Worm (Caenorhabditis elegans): Measurements from ENCODE around the gene hil-3.
A peak's percentile ranks its signal among the peaks of the same experiment; 100 is the strongest.

The hil-3 gene

DNA sequence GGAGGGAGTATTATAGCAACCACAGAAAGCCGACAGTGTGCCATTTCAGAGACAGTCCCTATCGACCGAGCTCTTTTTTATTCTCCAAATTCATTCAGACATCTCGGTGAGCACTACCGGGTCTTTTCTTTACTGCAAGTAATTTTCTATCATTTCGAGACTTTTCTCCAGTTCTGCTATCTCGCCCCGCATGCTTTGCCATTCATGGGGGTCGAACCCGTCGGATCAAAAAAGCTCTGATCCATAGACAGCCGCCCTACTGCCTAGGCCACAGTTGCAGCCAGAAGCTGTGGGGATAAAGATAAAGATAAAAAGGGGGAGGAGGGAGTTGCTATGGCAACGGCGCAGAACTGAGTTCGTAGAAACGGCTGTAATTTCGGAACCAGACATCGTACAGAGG is 7.6 kb upstream of the hil-3 start:
- TF ChIP-seq ceh-83 (GFP tag; optimal IDR thresholded peaks at IDR 0.05) (peak; percentile 56), ces-1 (GFP tag; optimal IDR thresholded peaks at IDR 0.05) (no peak)

DNA sequence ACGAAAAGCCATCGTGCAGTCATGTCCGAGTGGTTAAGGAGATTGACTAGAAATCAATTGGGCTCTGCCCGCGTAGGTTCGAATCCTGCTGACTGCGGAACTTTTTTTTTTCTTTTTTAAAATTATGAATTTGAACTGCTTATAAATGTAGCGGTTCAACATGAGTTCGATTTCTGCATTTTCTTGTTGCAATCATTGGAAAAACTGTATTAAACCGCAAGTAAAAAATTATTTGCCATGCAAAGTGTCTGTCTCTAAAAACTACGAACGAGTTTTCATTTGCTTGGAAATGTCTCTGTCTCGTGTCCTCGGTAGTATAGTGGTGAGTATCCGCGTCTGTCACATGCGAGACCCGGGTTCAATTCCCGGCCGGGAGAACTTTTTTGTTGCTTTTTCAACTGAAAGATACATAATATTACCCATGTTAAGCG is 3.5 kb upstream of the hil-3 start:
- TF ChIP-seq mep-1 (tag; optimal IDR thresholded peaks at IDR 0.05), result peak; percentile 12

DNA sequence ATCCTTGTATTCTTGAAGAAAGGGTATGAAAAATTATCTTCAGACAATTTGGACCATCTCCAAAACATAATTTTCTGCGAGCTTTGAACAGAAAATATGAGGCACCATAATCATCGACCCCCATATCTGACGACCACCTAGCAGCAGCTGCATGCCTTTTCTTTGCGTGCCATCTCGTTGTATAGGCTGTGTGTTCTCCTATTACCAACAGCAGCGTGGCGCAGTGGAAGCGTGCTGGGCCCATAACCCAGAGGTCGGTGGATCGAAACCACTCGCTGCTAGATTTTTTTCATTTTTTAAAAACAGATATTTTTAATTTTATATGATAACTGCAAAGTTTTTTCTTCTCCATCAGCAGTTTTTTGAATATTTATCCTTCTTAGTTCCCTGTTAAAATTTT is 3.0 kb upstream of the hil-3 start:
- TF ChIP-seq tbx-8 (GFP tag; optimal IDR thresholded peaks at IDR 0.05) (peak; percentile 79), hlh-1 (tag; optimal IDR thresholded peaks at IDR 0.05) (no peak), pha-4 (tag; optimal IDR thresholded peaks at IDR 0.05) (peak; percentile 66), cnd-1 (tag; optimal IDR thresholded peaks at IDR 0.05) (peak; percentile 87), flh-1 (GFP tag; optimal IDR thresholded peaks at IDR 0.05) (peak; percentile 65), nhr-12 (tag; optimal IDR thresholded peaks at IDR 0.05) (no peak), nhr-2 (tag; optimal IDR thresholded peaks at IDR 0.05) (no peak), drap-1 (GFP tag; optimal IDR thresholded peaks at IDR 0.05) (peak; percentile 87), lin-32 (GFP tag; optimal IDR thresholded peaks at IDR 0.05) (peak; percentile 71), ceh-43 (GFP tag; optimal IDR thresholded peaks at IDR 0.05) (peak; percentile 85), nhr-76 (tag; optimal IDR thresholded peaks at IDR 0.05) (no peak), lsy-2 (tag; optimal IDR thresholded peaks at IDR 0.05) (no peak), lin-13 (tag; optimal IDR thresholded peaks at IDR 0.05) (peak; percentile 76), mep-1 (tag; optimal IDR thresholded peaks at IDR 0.05) (peak; percentile 4), ces-1 (GFP tag; optimal IDR thresholded peaks at IDR 0.05) (peak; percentile 5), sem-2 (GFP tag; optimal IDR thresholded peaks at IDR 0.05) (peak; percentile 86), unc-39 (tag; optimal IDR thresholded peaks at IDR 0.05) (no peak), snpc-4 (tag; optimal IDR thresholded peaks at IDR 0.05) (no peak), mls-2 (tag; optimal IDR thresholded peaks at IDR 0.05) (peak; percentile 92), ztf-11 (tag; optimal IDR thresholded peaks at IDR 0.05) (peak; percentile 19), nhr-237 (tag; optimal IDR thresholded peaks at IDR 0.05) (no peak), ham-2 (GFP tag; optimal IDR thresholded peaks at IDR 0.05) (peak; percentile 67), ceh-39 (tag; optimal IDR thresholded peaks at IDR 0.05) (no peak), nhr-28 (tag; optimal IDR thresholded peaks at IDR 0.05) (no peak), mab-5 (tag; optimal IDR thresholded peaks at IDR 0.05) (no peak), M03D4.4 (tag; optimal IDR thresholded peaks at IDR 0.05) (peak; percentile 91), elt-3 (tag; optimal IDR thresholded peaks at IDR 0.05) (no peak), unc-120 (tag; optimal IDR thresholded peaks at IDR 0.05; ENCODE audit: poor library complexity, severe bottlenecking) (peak; percentile 50), unc-62 (GFP tag; optimal IDR thresholded peaks at IDR 0.05) (no peak), bed-3 (GFP tag; optimal IDR thresholded peaks at IDR 0.05) (peak; percentile 85), sptf-1 (tag; optimal IDR thresholded peaks at IDR 0.05) (peak; percentile 94), zip-8 (tag; optimal IDR thresholded peaks at IDR 0.05) (no peak), ceh-83 (GFP tag; optimal IDR thresholded peaks at IDR 0.05) (peak; percentile 91), blmp-1 (tag; optimal IDR thresholded peaks at IDR 0.05) (no peak), elt-1 (tag; optimal IDR thresholded peaks at IDR 0.05; ENCODE audit: borderline replicate concordance, insufficient read depth) (no peak)

DNA sequence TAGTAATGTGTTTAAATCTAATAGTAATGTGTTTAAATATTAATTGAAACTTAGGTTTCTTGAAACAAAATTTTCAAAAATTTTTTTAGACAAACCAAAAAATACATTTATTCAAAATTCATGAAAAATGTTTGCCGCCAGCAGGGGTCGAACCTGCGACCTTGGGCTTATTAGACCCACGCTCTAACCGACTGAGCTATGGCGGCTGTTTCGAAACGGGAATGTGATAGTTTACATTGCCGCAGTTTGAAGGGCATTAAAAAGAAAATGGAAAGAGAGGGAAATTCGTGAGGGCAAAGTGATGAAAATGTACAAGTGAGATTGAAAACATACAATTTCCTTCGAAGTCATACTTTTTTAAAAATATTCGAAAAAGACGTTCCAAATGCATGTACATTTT is 2.5 kb upstream of the hil-3 start:
- no peak for TF ChIP-seq nhr-12 (tag; optimal IDR thresholded peaks at IDR 0.05)
- TF ChIP-seq ztf-11 (tag; optimal IDR thresholded peaks at IDR 0.05), result no peak
- no peak for TF ChIP-seq mls-2 (tag; optimal IDR thresholded peaks at IDR 0.05)

DNA sequence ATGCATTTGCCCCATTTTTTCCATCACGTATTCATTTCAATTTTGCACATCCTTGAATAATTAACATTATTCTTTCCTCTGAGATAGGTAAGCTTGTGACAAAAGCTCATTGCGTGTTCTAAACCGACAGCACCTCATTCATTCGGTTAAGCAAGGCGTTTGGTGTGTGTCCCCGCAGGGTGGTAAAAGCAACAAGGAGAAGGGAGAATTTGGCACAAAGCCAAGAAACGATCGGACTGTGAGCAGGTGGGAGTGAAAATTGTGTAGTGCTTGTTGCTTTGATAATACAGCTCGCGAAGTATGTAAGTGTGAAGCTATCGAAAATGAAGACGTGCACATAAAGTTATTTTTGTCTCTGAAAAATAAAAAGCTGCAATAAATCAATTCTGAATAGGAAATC is 1.8 kb upstream of the hil-3 start:
- TF ChIP-seq ces-1 (GFP tag; optimal IDR thresholded peaks at IDR 0.05) (peak; percentile 18), nhr-2 (tag; optimal IDR thresholded peaks at IDR 0.05) (peak; percentile 12), mep-1 (tag; optimal IDR thresholded peaks at IDR 0.05) (peak; percentile 94), hlh-1 (tag; optimal IDR thresholded peaks at IDR 0.05) (peak; percentile 1), M03D4.4 (tag; optimal IDR thresholded peaks at IDR 0.05) (no peak), ceh-39 (tag; optimal IDR thresholded peaks at IDR 0.05) (peak; percentile 68), drap-1 (GFP tag; optimal IDR thresholded peaks at IDR 0.05) (no peak), unc-62 (GFP tag; optimal IDR thresholded peaks at IDR 0.05) (peak; percentile 30), mls-2 (tag; optimal IDR thresholded peaks at IDR 0.05) (no peak), sptf-1 (tag; optimal IDR thresholded peaks at IDR 0.05) (peak; percentile 58), lin-32 (GFP tag; optimal IDR thresholded peaks at IDR 0.05) (peak; percentile 38), flh-1 (GFP tag; optimal IDR thresholded peaks at IDR 0.05) (no peak), elt-3 (tag; optimal IDR thresholded peaks at IDR 0.05) (no peak), blmp-1 (tag; optimal IDR thresholded peaks at IDR 0.05) (no peak), sem-2 (GFP tag; optimal IDR thresholded peaks at IDR 0.05) (no peak), nhr-237 (tag; optimal IDR thresholded peaks at IDR 0.05) (no peak), unc-120 (tag; optimal IDR thresholded peaks at IDR 0.05; ENCODE audit: poor library complexity, severe bottlenecking) (no peak), unc-39 (tag; optimal IDR thresholded peaks at IDR 0.05) (no peak), ceh-83 (GFP tag; optimal IDR thresholded peaks at IDR 0.05) (no peak), bed-3 (GFP tag; optimal IDR thresholded peaks at IDR 0.05) (no peak), pha-4 (tag; optimal IDR thresholded peaks at IDR 0.05) (peak; percentile 46), lin-13 (tag; optimal IDR thresholded peaks at IDR 0.05) (peak; percentile 95), mab-5 (tag; optimal IDR thresholded peaks at IDR 0.05) (no peak), nhr-76 (tag; optimal IDR thresholded peaks at IDR 0.05) (no peak), ceh-43 (GFP tag; optimal IDR thresholded peaks at IDR 0.05) (no peak), cnd-1 (tag; optimal IDR thresholded peaks at IDR 0.05) (peak; percentile 56), nhr-12 (tag; optimal IDR thresholded peaks at IDR 0.05) (no peak), ham-2 (GFP tag; optimal IDR thresholded peaks at IDR 0.05) (peak; percentile 60), elt-1 (tag; optimal IDR thresholded peaks at IDR 0.05; ENCODE audit: borderline replicate concordance, insufficient read depth) (no peak), zip-8 (tag; optimal IDR thresholded peaks at IDR 0.05) (no peak), nhr-28 (tag; optimal IDR thresholded peaks at IDR 0.05) (no peak), lsy-2 (tag; optimal IDR thresholded peaks at IDR 0.05) (peak; percentile 45), tbx-8 (GFP tag; optimal IDR thresholded peaks at IDR 0.05) (no peak), ztf-11 (tag; optimal IDR thresholded peaks at IDR 0.05) (peak; percentile 91), snpc-4 (tag; optimal IDR thresholded peaks at IDR 0.05) (no peak)
